Worm (Caenorhabditis elegans): Measurements from ENCODE around the gene T25D10.1.

The T25D10.1 gene

ce11 chrII:6422812-6423211 is 19.6 kb downstream of the T25D10.1 start, which contains the start of gene K03H9.3:
K03H9.3 (plus strand) TSS chrII:6423112.
- TF ChIP-seq ceh-34 (tag; optimal IDR thresholded peaks at IDR 0.05): no peak
- TF ChIP-seq unc-55 (GFP tag; optimal IDR thresholded peaks at IDR 0.05): no peak
- no peak for TF ChIP-seq pag-3 (tag; optimal IDR thresholded peaks at IDR 0.05; ENCODE audit: borderline replicate concordance)
- TF ChIP-seq fkh-10 (GFP tag; optimal IDR thresholded peaks at IDR 0.05): no peak
- TF ChIP-seq nfya-1 (tag; optimal IDR thresholded peaks at IDR 0.05): no peak
- no peak for TF ChIP-seq npax-4 (tag; optimal IDR thresholded peaks at IDR 0.05)
- no peak for TF ChIP-seq ceh-2 (tag; optimal IDR thresholded peaks at IDR 0.05)
- TF ChIP-seq mec-3 (tag; optimal IDR thresholded peaks at IDR 0.05; ENCODE audit: borderline replicate concordance): no peak
- TF ChIP-seq hlh-30 (tag; optimal IDR thresholded peaks at IDR 0.05; ENCODE audit: insufficient read depth): no peak
- no peak for TF ChIP-seq lim-6 (tag; optimal IDR thresholded peaks at IDR 0.05)
- no peak for TF ChIP-seq unc-86 (tag; optimal IDR thresholded peaks at IDR 0.05)
- TF ChIP-seq dve-1 (tag; optimal IDR thresholded peaks at IDR 0.05): no peak
- no peak for TF ChIP-seq hlh-6 (tag; optimal IDR thresholded peaks at IDR 0.05)
- TF ChIP-seq madf-2 (tag; optimal IDR thresholded peaks at IDR 0.05): no peak
- TF ChIP-seq ceh-24 (tag; optimal IDR thresholded peaks at IDR 0.05): no peak

- TF ChIP-seq ceh-34 (tag; optimal IDR thresholded peaks at IDR 0.05) (no peak), K09A11.1 (tag; optimal IDR thresholded peaks at IDR 0.05; ENCODE audit: insufficient read depth) (no peak), unc-86 (tag; optimal IDR thresholded peaks at IDR 0.05) (no peak), hlh-30 (tag; optimal IDR thresholded peaks at IDR 0.05; ENCODE audit: insufficient read depth) (no peak), pros-1 (tag; optimal IDR thresholded peaks at IDR 0.05) (no peak), sox-4 (tag; optimal IDR thresholded peaks at IDR 0.05) (no peak), ceh-31 (tag; optimal IDR thresholded peaks at IDR 0.05) (no peak), rnt-1 (tag; optimal IDR thresholded peaks at IDR 0.05) (no peak), ceh-30 (tag; optimal IDR thresholded peaks at IDR 0.05) (no peak), nfya-1 (tag; optimal IDR thresholded peaks at IDR 0.05) (no peak), ahr-1 (tag; optimal IDR thresholded peaks at IDR 0.05) (no peak), ceh-2 (tag; optimal IDR thresholded peaks at IDR 0.05) (no peak), pag-3 (tag; optimal IDR thresholded peaks at IDR 0.05; ENCODE audit: borderline replicate concordance) (no peak), Y22D7AL.16 (tag; optimal IDR thresholded peaks at IDR 0.05) (no peak), ceh-9 (tag; optimal IDR thresholded peaks at IDR 0.05) (no peak)
Observed at ce11 chrII:6425993-6426392, 22.8 kb downstream of the T25D10.1 start, which contains the start of gene col-75. col-75 (plus strand) TSS chrII:6426293.

- TF ChIP-seq hlh-30 (tag; optimal IDR thresholded peaks at IDR 0.05; ENCODE audit: insufficient read depth): peak; percentile 25
- no peak for TF ChIP-seq pha-2 (tag; optimal IDR thresholded peaks at IDR 0.05)
Observed at ce11 chrII:6436845-6437244, 33.6 kb downstream of the T25D10.1 start.

ce11 chrII:6441128-6441527 is 37.9 kb downstream of the T25D10.1 start, which contains the start of gene cutl-16:
cutl-16 (plus strand) TSS chrII:6441428.
- TF ChIP-seq ref-2 (tag; optimal IDR thresholded peaks at IDR 0.05): peak; percentile 24
- TF ChIP-seq unc-55 (GFP tag; optimal IDR thresholded peaks at IDR 0.05): no peak

ce11 chrII:6443710-6444109 is 40.5 kb downstream of the T25D10.1 start, which contains the start of gene K06A1.2:
K06A1.2 (plus strand) TSS chrII:6444010.
- TF ChIP-seq ceh-6 (GFP tag; optimal IDR thresholded peaks at IDR 0.05) (no peak), ceh-45 (GFP tag; IDR thresholded peaks at IDR 0.05) (no peak), hlh-15 (tag; optimal IDR thresholded peaks at IDR 0.05) (no peak), K09A11.1 (tag; optimal IDR thresholded peaks at IDR 0.05; ENCODE audit: insufficient read depth) (no peak), npax-4 (tag; optimal IDR thresholded peaks at IDR 0.05) (no peak), F13H6.1 (tag; optimal IDR thresholded peaks at IDR 0.05) (no peak), pax-1 (tag; optimal IDR thresholded peaks at IDR 0.05) (no peak), zip-5 (tag; optimal IDR thresholded peaks at IDR 0.05) (no peak)

- TF ChIP-seq elt-2 (tag; optimal IDR thresholded peaks at IDR 0.05) (no peak), K09A11.1 (tag; optimal IDR thresholded peaks at IDR 0.05; ENCODE audit: insufficient read depth) (no peak), syd-9 (tag; optimal IDR thresholded peaks at IDR 0.05) (no peak)
Observed at ce11 chrII:6448189-6448588, 45.0 kb downstream of the T25D10.1 start.
